Worm (Caenorhabditis elegans): ENCODE results near the gene C24A3.1.

The C24A3.1 gene

ce11 chrX:9035142-9035541, 36.3 kb downstream of the C24A3.1 start:
- no peak for TF ChIP-seq ref-1 (GFP tag; conservative IDR thresholded peaks at IDR 0.05)

- TF ChIP-seq flt-1 (GFP tag; IDR thresholded peaks at IDR 0.05) (no peak), klf-2 (GFP tag; conservative IDR thresholded peaks at IDR 0.05) (no peak), med-1 (GFP tag; optimal IDR thresholded peaks at IDR 0.05; ENCODE audit: insufficient read depth) (no peak), cog-1 (tag; optimal IDR thresholded peaks at IDR 0.05) (no peak), ref-1 (GFP tag; conservative IDR thresholded peaks at IDR 0.05) (no peak), tab-1 (GFP tag; IDR thresholded peaks at IDR 0.05) (no peak), T22C8.4 (GFP tag; IDR thresholded peaks at IDR 0.05) (no peak), ztf-23 (GFP tag; IDR thresholded peaks at IDR 0.05) (no peak), ztf-29 (GFP tag; IDR thresholded peaks at IDR 0.05) (no peak)
Measured at ce11 chrX:9036237-9036636, 37.4 kb downstream of the C24A3.1 start.

DNA sequence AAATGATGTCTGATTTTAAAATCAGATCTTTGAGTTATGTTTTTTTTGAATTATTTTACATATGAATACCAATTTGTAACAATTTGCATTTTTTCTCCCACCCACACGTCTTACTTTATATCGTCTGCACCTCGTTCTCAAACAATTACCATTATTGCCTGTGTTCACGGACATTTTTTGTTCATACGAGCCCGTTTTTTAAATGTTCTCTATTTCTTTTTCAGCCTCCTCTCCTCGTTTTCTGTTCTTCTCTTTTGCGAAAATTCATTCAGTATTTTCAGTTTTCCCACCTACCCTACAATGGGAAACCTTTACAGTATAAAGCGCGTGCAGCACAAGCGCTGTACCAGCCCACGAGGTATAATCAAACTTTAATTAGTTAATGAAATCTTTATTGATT, 47.0 kb downstream of the C24A3.1 start, which contains the start of gene prdm-14:
Gene prdm-14, plus strand, starts transcription at position 301 of the 400 bp plus-strand sequence.
- no peak for TF ChIP-seq ref-1 (GFP tag; conservative IDR thresholded peaks at IDR 0.05)
- TF ChIP-seq tab-1 (GFP tag; IDR thresholded peaks at IDR 0.05) = no peak
- no peak for TF ChIP-seq cog-1 (tag; optimal IDR thresholded peaks at IDR 0.05)
- no peak for TF ChIP-seq flt-1 (GFP tag; IDR thresholded peaks at IDR 0.05)
- no peak for TF ChIP-seq klf-2 (GFP tag; conservative IDR thresholded peaks at IDR 0.05)
- no peak for TF ChIP-seq ztf-23 (GFP tag; IDR thresholded peaks at IDR 0.05)
- no peak for TF ChIP-seq med-1 (GFP tag; optimal IDR thresholded peaks at IDR 0.05; ENCODE audit: insufficient read depth)
- TF ChIP-seq ztf-29 (GFP tag; IDR thresholded peaks at IDR 0.05) = no peak
- TF ChIP-seq T22C8.4 (GFP tag; IDR thresholded peaks at IDR 0.05) = no peak

- TF ChIP-seq flt-1 (GFP tag; IDR thresholded peaks at IDR 0.05) (no peak), klf-2 (GFP tag; conservative IDR thresholded peaks at IDR 0.05) (no peak), ztf-29 (GFP tag; IDR thresholded peaks at IDR 0.05) (no peak), ref-1 (GFP tag; conservative IDR thresholded peaks at IDR 0.05) (no peak), ztf-23 (GFP tag; IDR thresholded peaks at IDR 0.05) (no peak), med-1 (GFP tag; optimal IDR thresholded peaks at IDR 0.05; ENCODE audit: insufficient read depth) (no peak), cog-1 (tag; optimal IDR thresholded peaks at IDR 0.05) (no peak), T22C8.4 (GFP tag; IDR thresholded peaks at IDR 0.05) (no peak), tab-1 (GFP tag; IDR thresholded peaks at IDR 0.05) (no peak)
Measured at ce11 chrX:9048657-9049056, 49.8 kb downstream of the C24A3.1 start, which contains the start of gene F47E1.20. Gene F47E1.20 (plus strand): TSS chrX:9048957.

- TF ChIP-seq klf-2 (GFP tag; conservative IDR thresholded peaks at IDR 0.05) (no peak), flt-1 (GFP tag; IDR thresholded peaks at IDR 0.05) (no peak), cog-1 (tag; optimal IDR thresholded peaks at IDR 0.05) (no peak), T22C8.4 (GFP tag; IDR thresholded peaks at IDR 0.05) (no peak), ztf-23 (GFP tag; IDR thresholded peaks at IDR 0.05) (no peak), ref-1 (GFP tag; conservative IDR thresholded peaks at IDR 0.05) (no peak), med-1 (GFP tag; optimal IDR thresholded peaks at IDR 0.05; ENCODE audit: insufficient read depth) (no peak)
Measured at ce11 chrX:9053426-9053825, 54.6 kb downstream of the C24A3.1 start.

Data from whole organism, midembryonic.